Worm (Caenorhabditis elegans) whole organism, mixed stage, embryonic: ENCODE measurements around the gene ztf-17.

Experiments used
- bed-3 ChIP-seq: fragments of 200-800 bp; sonication (Bioruptor generic); optimal IDR thresholded peaks from 3 replicates; lab custom pipeline; 2018; ENCODE audit warnings: mild to moderate bottlenecking, missing genetic modification characterization, moderate library complexity, missing compliant biosample characterization
- blmp-1 ChIP-seq: fragments of 150-350 bp; optimal IDR thresholded peaks from 2 replicates; lab custom pipeline; 2014; ENCODE audit warnings: missing biosample characterization, missing genetic modification characterization
- ces-1 ChIP-seq: fragments of 150-350 bp; optimal IDR thresholded peaks from 2 replicates; lab custom pipeline; 2014; ENCODE audit warnings: missing biosample characterization, missing genetic modification reagents, missing genetic modification characterization
- hlh-1 ChIP-seq: fragments of 150-350 bp; optimal IDR thresholded peaks from 2 replicates; lab custom pipeline; 2014; ENCODE audit warnings: missing biosample characterization, missing genetic modification reagents, missing genetic modification characterization
- mab-5 ChIP-seq: fragments of 150-350 bp; optimal IDR thresholded peaks from 2 replicates; lab custom pipeline; 2014; ENCODE audit warnings: missing biosample characterization, missing genetic modification characterization
- nhr-2 ChIP-seq: fragments of 150-350 bp; optimal IDR thresholded peaks from 2 replicates; lab custom pipeline; 2014; ENCODE audit warnings: missing biosample characterization, missing genetic modification characterization
- nhr-237 ChIP-seq: fragments of 150-350 bp; optimal IDR thresholded peaks from 2 replicates; lab custom pipeline; 2014; ENCODE audit warnings: missing biosample characterization, missing genetic modification characterization
- nhr-76 ChIP-seq: sonication (generic microtip); optimal IDR thresholded peaks from 2 replicates; lab custom pipeline; 2017; ENCODE audit warnings: missing biosample characterization, missing genetic modification characterization
- snpc-4 ChIP-seq: fragments of 150-350 bp; optimal IDR thresholded peaks from 2 replicates; lab custom pipeline; 2014; ENCODE audit warnings: missing biosample characterization, missing genetic modification characterization
- unc-39 ChIP-seq: fragments of 150-350 bp; optimal IDR thresholded peaks from 2 replicates; lab custom pipeline; 2014; ENCODE audit warnings: missing biosample characterization, missing genetic modification characterization
- unc-62 ChIP-seq: fragments of 150-350 bp; optimal IDR thresholded peaks from 2 replicates; lab custom pipeline; 2014; ENCODE audit warnings: missing biosample characterization, missing genetic modification reagents, missing genetic modification characterization
- ztf-11 ChIP-seq: fragments of 150-350 bp; optimal IDR thresholded peaks from 2 replicates; lab custom pipeline; 2014; ENCODE audit warnings: missing biosample characterization, missing genetic modification characterization

DNA sequence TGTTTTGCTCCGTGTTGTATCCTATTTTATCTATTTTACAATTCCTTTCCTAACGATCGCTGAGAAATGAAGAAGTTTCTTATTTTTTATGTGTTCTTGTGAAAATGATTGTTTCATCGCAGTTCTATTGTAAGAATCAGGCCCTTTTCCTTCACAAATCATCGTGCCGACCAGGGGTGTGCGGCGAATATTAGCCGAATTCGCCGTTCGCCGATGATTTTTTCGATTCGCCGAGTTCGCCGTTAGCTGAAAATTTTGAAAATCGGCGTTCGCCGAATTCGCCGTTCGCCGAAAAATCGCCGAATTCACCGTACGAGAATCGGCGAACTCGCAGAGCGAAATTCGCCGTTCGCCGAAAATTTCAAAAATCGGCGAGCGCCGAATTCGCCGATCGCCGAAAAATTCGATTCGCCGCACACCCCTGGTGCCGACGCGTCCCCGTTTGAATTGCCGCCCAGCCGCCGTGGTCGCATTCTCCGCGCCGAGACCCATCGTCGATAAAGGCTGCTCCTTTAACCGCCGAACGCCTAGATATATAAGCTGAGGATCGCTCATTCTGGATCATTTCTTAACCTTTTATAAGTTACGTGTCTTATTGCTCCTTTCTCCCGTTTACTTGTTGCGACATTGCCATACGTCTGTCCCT is 6.4 kb downstream of the ztf-17 start:
- TF ChIP-seq bed-3: no peak
- no peak for TF ChIP-seq nhr-2
- TF ChIP-seq hlh-1 (tag; lab: Kevin White, UChicago): no peak
- no peak for TF ChIP-seq mab-5
- TF ChIP-seq snpc-4: no peak
- TF ChIP-seq unc-62 (GFP tag; lab: Kevin White, UChicago): no peak
- no peak for TF ChIP-seq ces-1 (GFP tag; lab: Kevin White, UChicago)
- no peak for TF ChIP-seq nhr-237
- TF ChIP-seq ztf-11 (tag; lab: Kevin White, UChicago): no peak
- TF ChIP-seq unc-39 (tag; lab: Kevin White, UChicago): no peak
- no peak for TF ChIP-seq blmp-1 (tag; lab: Kevin White, UChicago)
- TF ChIP-seq nhr-76 (tag; lab: Kevin White, UChicago): no peak
